Worm (Caenorhabditis elegans) whole organism, L4/young adult: ENCODE results near the gene C25H3.1.

Source experiments
- dao-5 ChIP-seq: sonication (generic microtip); optimal IDR thresholded peaks from 2 replicates; lab custom pipeline; 2016; ENCODE audit warnings: missing genotype, missing genetic modification characterization, moderate library complexity, missing compliant biosample characterization
- him-1 ChIP-seq: sonication (generic microtip); optimal IDR thresholded peaks from 2 replicates; lab custom pipeline; 2016; ENCODE audit warnings: missing genotype, missing genetic modification reagents, missing genetic modification characterization, missing compliant biosample characterization

DNA sequence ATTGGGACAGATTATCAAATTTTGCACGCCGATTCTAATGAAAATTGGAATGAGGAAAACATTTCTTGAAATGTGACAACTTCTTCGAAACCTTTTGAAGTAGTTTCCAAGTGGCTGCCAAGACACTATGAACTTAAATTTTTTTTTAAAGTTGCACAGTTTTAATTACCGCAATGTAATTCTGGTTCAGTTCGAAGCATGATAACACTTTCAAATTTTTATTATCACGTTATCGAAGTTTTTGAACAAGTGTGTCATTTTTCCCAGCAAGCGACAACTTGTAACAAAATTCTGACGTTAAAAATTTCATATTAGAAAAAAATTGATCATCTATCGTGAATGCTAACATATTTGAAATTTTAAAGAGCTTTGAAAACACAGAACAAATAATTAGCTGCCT, 43.9 kb downstream of the C25H3.1 start:
- TF ChIP-seq him-1 (tag; lab: Kevin White, UChicago) (no peak), dao-5 (tag; lab: Kevin White, UChicago) (no peak)
